Worm (Caenorhabditis elegans) whole organism, dauer: ENCODE data around the gene hlh-11.

ENCODE experiments used
- unc-62 ChIP-seq: sonication (generic microtip); optimal IDR thresholded peaks from 2 replicates; lab custom pipeline; 2017; ENCODE audit warnings: missing biosample characterization, missing genetic modification reagents, missing genetic modification characterization

hlh-11 gene

DNA sequence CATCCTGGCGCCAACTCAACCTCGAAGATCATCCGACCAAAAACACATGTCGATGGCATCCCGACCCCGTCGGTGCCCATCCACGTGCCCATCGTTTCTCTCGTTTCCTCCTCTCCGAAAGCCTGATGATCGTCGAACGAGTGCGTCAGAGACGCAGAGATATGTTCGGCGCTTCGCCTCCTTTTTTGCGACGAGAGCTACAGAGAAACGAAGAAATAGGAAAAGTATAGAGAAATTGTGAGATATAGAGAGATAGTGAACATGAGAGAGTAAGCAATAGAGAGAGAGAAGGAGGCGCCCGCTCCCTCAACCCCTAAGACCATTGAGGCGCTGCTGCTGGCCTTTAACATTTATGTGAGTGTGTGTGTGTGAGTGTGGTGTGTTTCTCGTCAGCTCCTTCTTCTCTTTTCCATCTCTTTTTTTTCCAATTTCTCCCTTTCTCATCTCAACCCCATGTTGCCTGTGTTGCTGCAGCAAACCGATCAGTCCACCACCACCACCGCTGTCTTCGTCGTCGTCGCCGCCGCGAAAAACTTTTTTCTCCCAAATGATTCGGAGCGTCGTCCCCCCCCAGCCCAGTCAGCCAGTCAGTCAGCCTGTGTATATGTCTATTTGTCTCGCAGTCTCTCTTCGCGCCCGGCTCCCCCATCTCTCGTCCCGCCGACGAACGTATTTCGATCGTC, at the start of gene hlh-11:
Gene hlh-11 (plus strand): TSS at position 633 of the 683 bp plus-strand sequence.
- no peak for TF ChIP-seq unc-62 (GFP tag; lab: Kevin White, UChicago)

DNA sequence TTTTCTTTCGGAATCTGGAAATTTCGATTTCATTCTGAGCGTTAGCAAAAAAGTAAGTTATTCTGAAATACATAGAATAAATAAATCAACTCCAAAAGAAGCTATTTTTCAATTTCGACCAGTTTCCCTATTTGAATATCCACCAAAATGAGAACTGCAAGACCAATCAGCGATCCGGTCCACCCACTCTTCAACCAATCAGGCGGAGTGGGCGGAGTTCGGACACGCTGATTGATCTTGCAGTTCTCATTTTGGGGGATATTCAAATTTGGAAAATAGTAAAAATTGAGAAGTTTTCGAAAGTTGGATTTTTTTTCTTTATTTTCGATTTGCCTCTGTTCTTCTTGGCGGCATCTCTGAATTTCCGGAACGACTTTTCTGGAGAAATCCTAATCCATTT, 48.6 kb upstream of the hlh-11 start:
- TF ChIP-seq unc-62 (GFP tag; lab: Kevin White, UChicago), result no peak

DNA sequence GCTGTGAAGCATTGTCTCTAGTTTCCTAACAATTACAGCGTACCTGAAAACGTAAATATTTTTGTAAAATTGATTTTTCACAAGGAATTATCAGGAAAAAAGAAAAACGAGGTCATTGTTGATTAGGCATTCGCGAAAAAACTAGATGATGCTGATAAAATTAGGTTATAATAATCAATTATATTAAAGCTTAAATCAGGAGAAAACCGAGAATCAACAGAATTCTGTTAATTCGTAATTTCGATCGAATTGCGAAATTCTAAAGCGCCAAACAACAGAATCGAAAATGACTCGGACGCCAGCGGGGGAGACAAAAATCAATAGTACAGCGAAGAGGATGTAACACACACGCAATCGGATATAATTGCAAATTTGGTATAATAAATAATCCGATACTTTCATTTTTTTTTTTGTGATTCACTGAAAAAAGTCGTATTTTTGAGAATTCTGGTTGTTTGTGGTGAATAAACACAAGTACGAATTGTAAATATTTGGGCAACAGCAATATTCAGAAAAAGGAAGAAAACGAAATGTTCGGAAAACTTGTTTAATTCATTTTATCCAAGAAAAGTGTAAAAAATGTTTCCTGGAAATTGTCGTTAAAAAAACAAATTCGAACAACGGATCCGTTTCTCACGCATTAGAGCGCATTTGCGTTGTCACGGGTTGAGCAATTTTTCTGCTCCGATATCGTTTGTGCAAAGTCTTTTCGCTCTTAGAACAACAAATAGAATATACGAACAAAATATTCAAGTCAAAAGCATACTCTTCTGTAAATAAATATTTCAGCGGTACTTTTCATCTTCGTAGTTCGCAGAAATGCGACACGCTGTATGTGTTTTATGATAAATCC, 39.2 kb upstream of the hlh-11 start, which contains the start of gene ced-7:
Gene ced-7 (minus strand): TSS at position 51 of the 853 bp plus-strand sequence.
- no peak for TF ChIP-seq unc-62 (GFP tag; lab: Kevin White, UChicago)

ce11 chrIII:9582240-9582639, 37.3 kb upstream of the hlh-11 start, which contains the start of gene C48B4.3:
TSS of gene C48B4.3 (minus strand) at chrIII:9582388.
- TF ChIP-seq unc-62 (GFP tag; lab: Kevin White, UChicago), result no peak

DNA sequence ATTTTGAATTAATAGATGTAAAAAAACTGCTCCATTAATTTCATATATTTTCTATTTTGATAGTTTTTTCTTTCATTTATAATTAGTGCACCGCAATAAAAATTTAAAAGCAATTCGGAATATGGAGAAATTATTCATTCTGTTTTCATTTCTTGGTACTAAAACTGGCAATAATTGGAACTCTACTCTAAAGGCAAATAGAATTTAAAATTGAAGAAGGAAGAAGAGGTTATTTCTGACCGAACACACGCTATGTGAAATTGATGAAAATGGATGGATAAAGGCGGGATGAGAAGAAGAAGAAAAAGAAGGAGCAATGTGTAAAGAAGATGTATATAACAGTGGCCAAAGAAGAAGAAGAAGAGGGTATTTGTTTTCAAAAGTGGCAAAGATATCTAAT, 36.3 kb upstream of the hlh-11 start:
- TF ChIP-seq unc-62 (GFP tag; lab: Kevin White, UChicago), result no peak

DNA sequence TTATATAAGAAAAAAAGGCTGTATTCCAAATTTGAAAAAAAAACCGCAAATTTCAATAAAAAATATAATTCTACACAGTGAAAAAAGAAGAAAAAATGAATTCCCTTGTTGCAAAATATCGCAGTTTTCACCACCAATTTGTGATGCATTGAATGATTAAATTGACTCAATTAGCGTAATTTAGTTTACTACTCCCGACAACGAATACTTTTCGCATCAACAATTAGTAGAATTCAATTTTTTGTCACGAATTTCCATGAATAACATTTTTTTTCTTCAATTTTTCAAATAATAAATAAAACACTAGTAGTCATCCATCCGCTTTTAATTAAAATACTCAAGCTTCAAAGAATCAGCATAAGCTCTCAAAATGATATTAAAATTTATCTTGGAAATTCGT, 34.2 kb upstream of the hlh-11 start:
- no peak for TF ChIP-seq unc-62 (GFP tag; lab: Kevin White, UChicago)

- TF ChIP-seq unc-62 (GFP tag; lab: Kevin White, UChicago), result no peak
Measured at ce11 chrIII:9590212-9590611, 29.3 kb upstream of the hlh-11 start.

DNA sequence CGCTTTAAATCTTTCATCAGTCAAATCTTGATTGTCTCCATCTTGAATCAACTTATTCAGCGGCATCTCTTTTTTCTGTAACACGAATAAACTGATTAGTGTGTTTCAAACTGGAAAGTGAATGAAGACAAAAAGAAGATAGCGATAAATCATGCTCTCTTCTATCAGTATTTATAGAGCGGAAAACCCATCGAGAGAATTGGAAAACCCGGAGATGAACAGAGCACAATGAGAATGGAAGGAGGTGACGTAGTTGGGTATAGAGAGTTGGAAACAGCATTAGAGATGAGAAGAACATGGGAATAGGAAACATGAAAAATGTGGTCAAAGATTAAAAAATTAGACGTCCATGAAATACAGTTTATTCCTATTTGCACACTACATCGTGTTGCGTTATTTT, 27.4 kb upstream of the hlh-11 start, which contains the start of gene acox-1.5:
Gene acox-1.5 (minus strand): TSS at position 75 of the 400 bp plus-strand sequence.
- no peak for TF ChIP-seq unc-62 (GFP tag; lab: Kevin White, UChicago)

- TF ChIP-seq unc-62 (GFP tag; lab: Kevin White, UChicago), result no peak
Measured at ce11 chrIII:9595563-9595962, 23.9 kb upstream of the hlh-11 start, which contains the start of gene rom-2. TSS of gene rom-2 (minus strand) at chrIII:9595663.

DNA sequence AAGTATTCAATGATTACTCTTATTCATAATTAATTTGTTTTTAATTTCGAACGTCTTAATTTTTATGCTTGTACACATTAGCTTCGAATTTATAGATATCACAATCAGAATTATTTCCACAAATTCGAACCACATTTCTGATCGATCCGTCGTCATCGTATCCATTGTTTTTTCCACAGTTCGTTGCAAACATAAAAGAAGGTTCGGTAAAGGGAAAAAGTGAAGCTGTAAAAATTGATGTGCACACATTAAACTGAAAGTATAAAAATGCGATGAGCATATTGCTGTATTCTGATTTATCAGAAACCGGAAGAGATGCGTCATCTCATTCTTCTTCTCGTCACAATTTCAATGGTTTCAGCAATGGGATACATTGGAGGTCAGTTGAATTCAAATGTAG, 22.5 kb upstream of the hlh-11 start, which contains the start of gene C48B4.12:
Gene C48B4.12 (plus strand): TSS at position 301 of the 400 bp plus-strand sequence.
- TF ChIP-seq unc-62 (GFP tag; lab: Kevin White, UChicago), result no peak

DNA sequence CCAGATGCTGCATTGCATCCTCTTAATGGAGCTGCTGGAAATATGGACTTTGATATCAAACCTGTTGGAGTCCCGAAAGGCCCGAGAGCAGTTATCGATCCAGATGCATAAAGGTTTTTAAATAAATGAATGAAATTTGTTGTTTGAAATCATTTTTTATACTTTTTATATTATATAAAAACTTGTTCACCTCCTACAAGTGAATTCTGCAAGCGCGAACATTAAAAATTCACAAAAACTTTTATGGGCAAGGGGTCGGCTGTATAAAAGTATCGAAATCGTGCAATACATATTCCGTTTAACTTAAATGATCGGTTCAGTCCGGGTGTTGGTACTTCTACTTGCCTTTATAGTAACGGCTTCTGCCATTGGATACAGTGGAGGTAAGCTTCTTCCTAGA, 21.3 kb upstream of the hlh-11 start, which contains the start of gene F58A4.1:
Gene F58A4.1 (plus strand): TSS at position 301 of the 400 bp plus-strand sequence.
- no peak for TF ChIP-seq unc-62 (GFP tag; lab: Kevin White, UChicago)

ce11 chrIII:9600645-9601044, 18.9 kb upstream of the hlh-11 start, which contains the start of gene F58A4.2:
TSS of gene F58A4.2 (minus strand) at chrIII:9600745.
- TF ChIP-seq unc-62 (GFP tag; lab: Kevin White, UChicago), result no peak

- no peak for TF ChIP-seq unc-62 (GFP tag; lab: Kevin White, UChicago)
Measured at ce11 chrIII:9608650-9609049, 10.9 kb upstream of the hlh-11 start, which contains the start of gene clec-161. TSS of gene clec-161 (minus strand) at chrIII:9608750.

- no peak for TF ChIP-seq unc-62 (GFP tag; lab: Kevin White, UChicago)
Measured at ce11 chrIII:9612097-9612496, 7.4 kb upstream of the hlh-11 start, which contains the start of gene bbs-4. TSS of gene bbs-4 (minus strand) at chrIII:9612197.

DNA sequence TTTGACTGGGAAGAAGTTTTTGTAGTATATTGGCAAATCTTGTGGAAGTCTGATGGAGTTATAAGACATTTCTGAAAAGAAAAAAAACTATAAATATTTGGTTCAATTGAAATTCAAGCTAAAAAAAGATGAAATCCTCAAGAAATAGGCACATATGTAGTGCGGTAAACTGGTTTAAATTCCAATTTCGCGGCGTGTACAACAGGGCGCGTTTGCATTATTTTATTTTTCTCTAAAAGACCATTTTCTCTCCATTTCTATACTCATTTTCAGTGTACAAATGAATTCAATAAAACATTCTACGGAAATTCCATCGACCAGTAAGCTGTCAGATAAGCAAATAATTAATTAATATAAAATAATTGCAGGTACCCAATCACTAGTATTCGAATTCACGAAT, 5.3 kb upstream of the hlh-11 start, which contains the start of the genes pri-1 and F58A4.6:
Gene pri-1 (minus strand): TSS at position 71 of the 400 bp plus-strand sequence.
Gene F58A4.6 (plus strand): TSS at position 272 of the 400 bp plus-strand sequence.
- no peak for TF ChIP-seq unc-62 (GFP tag; lab: Kevin White, UChicago)

ce11 chrIII:9615114-9615513, 4.4 kb upstream of the hlh-11 start:
- TF ChIP-seq unc-62 (GFP tag; lab: Kevin White, UChicago), result no peak
